Worm (Caenorhabditis elegans): Measurements from ENCODE around the gene C05C10.5.

Gene C05C10.5

ce11 chrII:9934570-9934969, 4.3 kb upstream of the C05C10.5 start (continued):
- TF ChIP-seq spr-3 (GFP tag; optimal IDR thresholded peaks at IDR 0.05) (no peak), gei-8 (GFP tag; optimal IDR thresholded peaks at IDR 0.05) (no peak), unc-62 (GFP tag; optimal IDR thresholded peaks at IDR 0.05 in 1 of 2) (no peak), unc-62 (tag; optimal IDR thresholded peaks at IDR 0.05) (no peak), nhr-11 (tag; optimal IDR thresholded peaks at IDR 0.05) (no peak), sdz-12 (GFP tag; optimal IDR thresholded peaks at IDR 0.05) (peak; percentile 65), lin-15B (tag; optimal IDR thresholded peaks at IDR 0.05) (no peak), dpl-1 (GFP tag; optimal IDR thresholded peaks at IDR 0.05) (no peak), madf-9 (GFP tag; conservative IDR thresholded peaks at IDR 0.05) (no peak), dmd-6 (GFP tag; IDR thresholded peaks at IDR 0.05) (no peak), nhr-237 (tag; optimal IDR thresholded peaks at IDR 0.05) (no peak), F49E8.2 (tag; optimal IDR thresholded peaks at IDR 0.05; ENCODE audit: borderline replicate concordance) (no peak), snpc-4 (tag; optimal IDR thresholded peaks at IDR 0.05) (no peak), mep-1 (tag; optimal IDR thresholded peaks at IDR 0.05) (no peak), nhr-42 (GFP tag; IDR thresholded peaks at IDR 0.05) (no peak), ZK546.5 (tag; optimal IDR thresholded peaks at IDR 0.05) (no peak), duxl-1 (tag; optimal IDR thresholded peaks at IDR 0.05; ENCODE audit: poor library complexity) (peak; percentile 8), Y75B8A.6 (GFP tag; IDR thresholded peaks at IDR 0.05) (no peak), ceh-82 (tag; optimal IDR thresholded peaks at IDR 0.05) (no peak), ceh-62 (tag; optimal IDR thresholded peaks at IDR 0.05) (no peak), ctbp-1 (GFP tag; IDR thresholded peaks at IDR 0.05) (0 out of 2 replicates have a peak, but pooled peaks have one; percentile 24), R02D3.7 (tag; optimal IDR thresholded peaks at IDR 0.05) (no peak), arid-1 (GFP tag; conservative IDR thresholded peaks at IDR 0.05) (0 out of 2 replicates have a peak, but pooled peaks have one; percentile 32), zag-1 (tag; optimal IDR thresholded peaks at IDR 0.05) (no peak), zip-11 (GFP tag; IDR thresholded peaks at IDR 0.05) (no peak), ama-1 (optimal IDR thresholded peaks at IDR 0.05) (peak; percentile 39), daf-8 (GFP tag; IDR thresholded peaks at IDR 0.05) (no peak), dve-1 (tag; optimal IDR thresholded peaks at IDR 0.05; ENCODE audit: insufficient read depth) (no peak), nhr-111 (GFP tag; optimal IDR thresholded peaks at IDR 0.05) (peak; percentile 58), aly-2 (tag; optimal IDR thresholded peaks at IDR 0.05) (no peak), unc-130 (GFP tag; optimal IDR thresholded peaks at IDR 0.05) (no peak), unc-39 (tag; optimal IDR thresholded peaks at IDR 0.05) (no peak), tag-97 (GFP tag; IDR thresholded peaks at IDR 0.05) (no peak), lsy-2 (tag; optimal IDR thresholded peaks at IDR 0.05) (no peak), D1046.2 (GFP tag; IDR thresholded peaks at IDR 0.05) (0 out of 2 replicates have a peak, but pooled peaks have one; percentile 25), F26F4.8 (GFP tag; conservative IDR thresholded peaks at IDR 0.05) (no peak), skn-1 (tag; optimal IDR thresholded peaks at IDR 0.05) (no peak), zfp-2 (tag; optimal IDR thresholded peaks at IDR 0.05) (no peak), daf-16 (GFP tag; optimal IDR thresholded peaks at IDR 0.05) (no peak), daf-16 (tag; optimal IDR thresholded peaks at IDR 0.05) (peak; percentile 14), rbr-2 (tag; optimal IDR thresholded peaks at IDR 0.05) (no peak), mdt-29 (GFP tag; IDR thresholded peaks at IDR 0.05) (peak; percentile 6; the same call in 1 of the 2 replicates), ztf-7 (tag; optimal IDR thresholded peaks at IDR 0.05) (no peak), zip-2 (tag; optimal IDR thresholded peaks at IDR 0.05) (no peak), daf-12 (tag; optimal IDR thresholded peaks at IDR 0.05) (no peak), spr-1 (tag; optimal IDR thresholded peaks at IDR 0.05) (no peak), F10B5.3 (tag; optimal IDR thresholded peaks at IDR 0.05) (no peak), hlh-30 (tag; optimal IDR thresholded peaks at IDR 0.05; ENCODE audit: insufficient read depth) (no peak), nhr-77 (tag; optimal IDR thresholded peaks at IDR 0.05) (no peak), jun-1 (tag; optimal IDR thresholded peaks at IDR 0.05) (no peak), nhr-25 (tag; optimal IDR thresholded peaks at IDR 0.05; ENCODE audit: borderline replicate concordance, insufficient read depth) (no peak), ceh-28 (tag; optimal IDR thresholded peaks at IDR 0.05) (no peak), daf-19 (GFP tag; conservative IDR thresholded peaks at IDR 0.05) (no peak)

Measured in whole organism, L4 larva.